Worm (Caenorhabditis elegans) whole organism, L3 larva: ENCODE data around the gene K06H7.7.

ENCODE experiments used
- lin-39 ChIP-seq: fragments of 150-350 bp; optimal IDR thresholded peaks from 2 replicates; lab custom pipeline; 2018; ENCODE audit warnings: missing biosample characterization, missing genetic modification reagents, missing genetic modification characterization
- nhr-25 ChIP-seq: sonication (generic microtip); optimal IDR thresholded peaks from 2 replicates; lab custom pipeline; 2017; ENCODE audit warnings: missing biosample characterization, missing genetic modification characterization
- nhr-28 ChIP-seq: fragments of 150-350 bp; optimal IDR thresholded peaks from 2 replicates; lab custom pipeline; 2014; ENCODE audit warnings: missing biosample characterization, missing genetic modification characterization

DNA sequence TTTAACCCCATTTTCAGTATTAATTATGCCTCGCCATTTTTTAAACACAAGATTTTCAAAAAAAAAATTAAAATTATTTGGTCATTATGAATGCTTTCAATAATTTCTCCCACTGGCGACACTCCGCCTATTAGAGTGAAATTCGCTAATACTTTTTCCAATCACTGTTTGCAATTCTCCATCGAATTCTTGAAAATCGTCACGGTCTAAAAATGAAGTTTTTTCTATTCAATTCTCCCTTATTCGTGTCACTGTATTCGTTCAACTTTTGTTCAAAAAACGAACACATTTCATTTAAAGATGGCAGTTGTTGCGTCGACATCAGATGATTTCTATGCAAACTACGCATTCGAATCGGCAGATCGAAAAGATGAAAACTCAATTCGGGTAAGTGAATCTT lies 23.2 kb upstream of the K06H7.7 start, which contains the start of gene C14B9.3:
- TF ChIP-seq nhr-25 (tag; lab: Kevin White, UChicago) (no peak), nhr-28 (tag; lab: Kevin White, UChicago) (no peak), lin-39 (no peak)
